Worm (Caenorhabditis elegans) whole organism, mixed stage, embryonic: ENCODE data around the gene srx-112.

Source experiments
- bed-3 ChIP-seq: fragments of 200-800 bp; sonication (Bioruptor generic); optimal IDR thresholded peaks from 3 replicates; lab custom pipeline; 2018; ENCODE audit warnings: mild to moderate bottlenecking, missing genetic modification characterization, moderate library complexity, missing compliant biosample characterization
- blmp-1 ChIP-seq: fragments of 150-350 bp; optimal IDR thresholded peaks from 2 replicates; lab custom pipeline; 2014; ENCODE audit warnings: missing biosample characterization, missing genetic modification characterization
- ceh-39 ChIP-seq: fragments of 150-350 bp; optimal IDR thresholded peaks from 2 replicates; lab custom pipeline; 2014; ENCODE audit warnings: missing biosample characterization, missing genetic modification characterization
- ceh-43 ChIP-seq: fragments of 200-800 bp; sonication (Bioruptor generic); optimal IDR thresholded peaks from 2 replicates; lab custom pipeline; 2018; ENCODE audit warnings: mild to moderate bottlenecking, missing genetic modification characterization, moderate library complexity, missing compliant biosample characterization
- ceh-83 ChIP-seq: fragments of 200-800 bp; sonication (Bioruptor generic); optimal IDR thresholded peaks from 2 replicates; lab custom pipeline; 2018; ENCODE audit warnings: mild to moderate bottlenecking, missing genetic modification characterization, missing compliant biosample characterization
- ces-1 ChIP-seq: fragments of 150-350 bp; optimal IDR thresholded peaks from 2 replicates; lab custom pipeline; 2014; ENCODE audit warnings: missing biosample characterization, missing genetic modification reagents, missing genetic modification characterization
- cnd-1 ChIP-seq: fragments of 200-800 bp; sonication (Bioruptor generic); optimal IDR thresholded peaks from 2 replicates; lab custom pipeline; 2018; ENCODE audit warnings: mild to moderate bottlenecking, missing genetic modification characterization, missing compliant biosample characterization
- drap-1 ChIP-seq: fragments of 200-800 bp; sonication (Bioruptor generic); optimal IDR thresholded peaks from 3 replicates; lab custom pipeline; 2018; ENCODE audit warnings: mild to moderate bottlenecking, missing genetic modification characterization, missing compliant biosample characterization
- elt-1 ChIP-seq: sonication (generic microtip); optimal IDR thresholded peaks from 2 replicates; lab custom pipeline; 2017; ENCODE audit warnings: missing genetic modification characterization, mild to moderate bottlenecking, missing compliant biosample characterization, antibody characterized with exemption, moderate library complexity, borderline replicate concordance; ENCODE audit not compliant: insufficient read depth
- elt-3 ChIP-seq: fragments of 150-350 bp; optimal IDR thresholded peaks from 2 replicates; lab custom pipeline; 2014; ENCODE audit warnings: missing biosample characterization, missing genetic modification characterization
- flh-1 ChIP-seq: fragments of 200-800 bp; sonication (Bioruptor generic); optimal IDR thresholded peaks from 2 replicates; lab custom pipeline; 2018; ENCODE audit warnings: mild to moderate bottlenecking, missing genetic modification characterization, moderate library complexity, missing compliant biosample characterization
- ham-2 ChIP-seq: fragments of 200-800 bp; sonication (Bioruptor generic); optimal IDR thresholded peaks from 2 replicates; lab custom pipeline; 2018; ENCODE audit warnings: mild to moderate bottlenecking, missing genetic modification characterization, missing compliant biosample characterization
- hlh-1 ChIP-seq: fragments of 150-350 bp; optimal IDR thresholded peaks from 2 replicates; lab custom pipeline; 2014; ENCODE audit warnings: missing biosample characterization, missing genetic modification reagents, missing genetic modification characterization
- lin-13 ChIP-seq: fragments of 150-350 bp; optimal IDR thresholded peaks from 2 replicates; lab custom pipeline; 2014; ENCODE audit warnings: missing biosample characterization, missing genetic modification characterization
- lsy-2 ChIP-seq: fragments of 150-350 bp; optimal IDR thresholded peaks from 2 replicates; lab custom pipeline; 2014; ENCODE audit warnings: missing biosample characterization, missing genetic modification characterization
- mab-5 ChIP-seq: fragments of 150-350 bp; optimal IDR thresholded peaks from 2 replicates; lab custom pipeline; 2014; ENCODE audit warnings: missing biosample characterization, missing genetic modification characterization
- mls-2 ChIP-seq: sonication (generic microtip); optimal IDR thresholded peaks from 2 replicates; lab custom pipeline; 2016; ENCODE audit warnings: mild to moderate bottlenecking, missing genetic modification characterization, moderate library complexity, missing compliant biosample characterization
- nhr-12 ChIP-seq: fragments of 150-350 bp; optimal IDR thresholded peaks from 2 replicates; lab custom pipeline; 2014; ENCODE audit warnings: missing biosample characterization, missing genetic modification characterization
- nhr-2 ChIP-seq: fragments of 150-350 bp; optimal IDR thresholded peaks from 2 replicates; lab custom pipeline; 2014; ENCODE audit warnings: missing biosample characterization, missing genetic modification characterization
- nhr-237 ChIP-seq: fragments of 150-350 bp; optimal IDR thresholded peaks from 2 replicates; lab custom pipeline; 2014; ENCODE audit warnings: missing biosample characterization, missing genetic modification characterization
- nhr-28 ChIP-seq: fragments of 150-350 bp; optimal IDR thresholded peaks from 2 replicates; lab custom pipeline; 2014; ENCODE audit warnings: missing biosample characterization, missing genetic modification characterization
- nhr-76 ChIP-seq: sonication (generic microtip); optimal IDR thresholded peaks from 2 replicates; lab custom pipeline; 2017; ENCODE audit warnings: missing biosample characterization, missing genetic modification characterization
- pha-4 ChIP-seq: fragments of 150-350 bp; optimal IDR thresholded peaks from 2 replicates; lab custom pipeline; 2018; ENCODE audit warnings: missing biosample characterization, missing genetic modification reagents, missing genetic modification characterization
- sem-2 ChIP-seq: fragments of 200-800 bp; sonication (Bioruptor generic); optimal IDR thresholded peaks from 2 replicates; lab custom pipeline; 2018; ENCODE audit warnings: mild to moderate bottlenecking, missing genetic modification characterization, missing compliant biosample characterization
- snpc-4 ChIP-seq: fragments of 150-350 bp; optimal IDR thresholded peaks from 2 replicates; lab custom pipeline; 2014; ENCODE audit warnings: missing biosample characterization, missing genetic modification characterization
- sptf-1 ChIP-seq: sonication (generic microtip); optimal IDR thresholded peaks from 2 replicates; lab custom pipeline; 2017; ENCODE audit warnings: mild to moderate bottlenecking, missing genetic modification characterization, moderate library complexity, missing compliant biosample characterization
- tbx-8 ChIP-seq: fragments of 200-800 bp; sonication (Bioruptor generic); optimal IDR thresholded peaks from 2 replicates; lab custom pipeline; 2018; ENCODE audit warnings: mild to moderate bottlenecking, missing genetic modification characterization, moderate library complexity, missing compliant biosample characterization
- unc-120 ChIP-seq: sonication (generic microtip); optimal IDR thresholded peaks from 2 replicates; lab custom pipeline; 2017; ENCODE audit warnings: missing genetic modification characterization, missing compliant biosample characterization; ENCODE audit not compliant: poor library complexity, severe bottlenecking
- unc-39 ChIP-seq: fragments of 150-350 bp; optimal IDR thresholded peaks from 2 replicates; lab custom pipeline; 2014; ENCODE audit warnings: missing biosample characterization, missing genetic modification characterization
- unc-62 ChIP-seq: fragments of 150-350 bp; optimal IDR thresholded peaks from 2 replicates; lab custom pipeline; 2014; ENCODE audit warnings: missing biosample characterization, missing genetic modification reagents, missing genetic modification characterization
- zip-8 ChIP-seq: fragments of 150-350 bp; optimal IDR thresholded peaks from 2 replicates; lab custom pipeline; 2014; ENCODE audit warnings: missing biosample characterization, missing genetic modification characterization
- ztf-11 ChIP-seq: fragments of 150-350 bp; optimal IDR thresholded peaks from 2 replicates; lab custom pipeline; 2014; ENCODE audit warnings: missing biosample characterization, missing genetic modification characterization

The srx-112 gene

ce11 chrII:3741584-3741983 is 22.8 kb downstream of the srx-112 start, which contains the start of gene F12E12.1:
F12E12.1 (plus strand) TSS chrII:3741884.
- TF ChIP-seq drap-1 (GFP tag; lab: Kevin White, UChicago) (no peak), unc-62 (GFP tag; lab: Kevin White, UChicago) (no peak), cnd-1 (tag; lab: Kevin White, UChicago) (no peak), elt-1 (tag; lab: Kevin White, UChicago) (no peak)

ce11 chrII:3739647-3740046 is 24.7 kb downstream of the srx-112 start, which contains the start of gene F12E12.2:
F12E12.2 (plus strand) TSS chrII:3739947.
- TF ChIP-seq lsy-2 (tag; lab: Kevin White, UChicago): no peak
- TF ChIP-seq ham-2 (GFP tag; lab: Kevin White, UChicago): no peak
- no peak for TF ChIP-seq elt-1 (tag; lab: Kevin White, UChicago)
- TF ChIP-seq unc-62 (GFP tag; lab: Kevin White, UChicago): no peak
- TF ChIP-seq pha-4 (tag; lab: Kevin White, UChicago): no peak
- no peak for TF ChIP-seq nhr-237
- no peak for TF ChIP-seq nhr-76
- TF ChIP-seq sptf-1 (tag; lab: Kevin White, UChicago): no peak
- no peak for TF ChIP-seq flh-1 (GFP tag; lab: Kevin White, UChicago)
- no peak for TF ChIP-seq sem-2 (GFP tag; lab: Kevin White, UChicago)
- no peak for TF ChIP-seq unc-39 (tag; lab: Kevin White, UChicago)
- TF ChIP-seq, all 35 proteins: peak for 0

ce11 chrII:3736893-3737375 is 27.5 kb downstream of the srx-112 start, which contains the start of gene F12E12.6:
F12E12.6 (minus strand) TSS chrII:3736943.
- TF ChIP-seq sptf-1 (tag; lab: Kevin White, UChicago) (no peak), ceh-43 (GFP tag; lab: Kevin White, UChicago) (no peak), elt-3 (tag; lab: Kevin White, UChicago) (no peak), elt-1 (tag; lab: Kevin White, UChicago) (no peak), unc-62 (GFP tag; lab: Kevin White, UChicago) (no peak), cnd-1 (tag; lab: Kevin White, UChicago) (no peak), pha-4 (tag; lab: Kevin White, UChicago) (no peak), snpc-4 (no peak), ztf-11 (tag; lab: Kevin White, UChicago) (no peak), mab-5 (tag; lab: Kevin White, UChicago) (no peak), mls-2 (tag; lab: Kevin White, UChicago) (no peak), ceh-39 (no peak), lsy-2 (tag; lab: Kevin White, UChicago) (no peak), bed-3 (GFP tag; lab: Kevin White, UChicago) (no peak), flh-1 (GFP tag; lab: Kevin White, UChicago) (no peak), nhr-12 (tag; lab: Kevin White, UChicago) (no peak)

- no peak for TF ChIP-seq ces-1 (GFP tag; lab: Kevin White, UChicago)
- no peak for TF ChIP-seq nhr-237
- TF ChIP-seq drap-1 (GFP tag; lab: Kevin White, UChicago): no peak
- TF ChIP-seq ceh-39: no peak
- TF ChIP-seq nhr-2 (tag; lab: Kevin White, UChicago): no peak
- TF ChIP-seq cnd-1 (tag; lab: Kevin White, UChicago): no peak
- no peak for TF ChIP-seq nhr-12 (tag; lab: Kevin White, UChicago)
- no peak for TF ChIP-seq blmp-1 (tag; lab: Kevin White, UChicago)
- TF ChIP-seq hlh-1 (tag; lab: Kevin White, UChicago): no peak
- no peak for TF ChIP-seq pha-4 (tag; lab: Kevin White, UChicago)
- no peak for TF ChIP-seq ham-2 (GFP tag; lab: Kevin White, UChicago)
Observed at ce11 chrII:3731723-3732122, 32.7 kb downstream of the srx-112 start, which contains the start of the genes sdz-12 and bath-31. sdz-12 (minus strand) TSS chrII:3731823. bath-31 (plus strand) TSS chrII:3731973.

- TF ChIP-seq zip-8 (tag; lab: Kevin White, UChicago) (no peak), ztf-11 (tag; lab: Kevin White, UChicago) (no peak), elt-3 (tag; lab: Kevin White, UChicago) (no peak), ces-1 (GFP tag; lab: Kevin White, UChicago) (no peak), elt-1 (tag; lab: Kevin White, UChicago) (no peak), sptf-1 (tag; lab: Kevin White, UChicago) (no peak), ceh-43 (GFP tag; lab: Kevin White, UChicago) (no peak), nhr-2 (tag; lab: Kevin White, UChicago) (no peak), lin-13 (tag; lab: Kevin White, UChicago) (no peak), pha-4 (tag; lab: Kevin White, UChicago) (no peak), nhr-237 (no peak), bed-3 (GFP tag; lab: Kevin White, UChicago) (no peak), sem-2 (GFP tag; lab: Kevin White, UChicago) (no peak), unc-120 (tag; lab: Kevin White, UChicago) (no peak), drap-1 (GFP tag; lab: Kevin White, UChicago) (no peak), nhr-28 (tag; lab: Kevin White, UChicago) (no peak), mls-2 (tag; lab: Kevin White, UChicago) (no peak), tbx-8 (GFP tag; lab: Kevin White, UChicago) (no peak), cnd-1 (tag; lab: Kevin White, UChicago) (no peak), ceh-83 (GFP tag; lab: Kevin White, UChicago) (no peak)
Observed at ce11 chrII:3727996-3728395, 36.4 kb downstream of the srx-112 start, which contains the start of gene C46E10.8. C46E10.8 (minus strand) TSS chrII:3728096.
